Fruit fly (Drosophila melanogaster) whole organism, embryonic: ENCODE data around the gene CG3918.

ENCODE experiments used
- Atf3 ChIP-seq: fragments of 200-800 bp; sonication (Bioruptor generic); optimal IDR thresholded peaks from 3 replicates; lab custom pipeline; 2016; ENCODE audit warnings: missing biosample characterization, missing genetic modification characterization
- BtbVII ChIP-seq: fragments of 200-800 bp; sonication (Bioruptor generic); optimal IDR thresholded peaks from 3 replicates; lab custom pipeline; 2017; ENCODE audit warnings: missing biosample characterization, mild to moderate bottlenecking, missing genetic modification characterization
- CG10274 ChIP-seq: fragments of 200-800 bp; sonication (Bioruptor generic); optimal IDR thresholded peaks from 3 replicates; lab custom pipeline; 2017; ENCODE audit warnings: missing biosample characterization, mild to moderate bottlenecking, missing genetic modification characterization
- CG11696 ChIP-seq: fragments of 200-800 bp; sonication (Bioruptor generic); IDR thresholded peaks from 2 replicates; pipeline ENCODE4 v1.3.6; 2022; ENCODE audit warnings: missing biosample characterization, missing genetic modification characterization
- CG12659 ChIP-seq: fragments of 200-800 bp; sonication (Bioruptor generic); optimal IDR thresholded peaks from 3 replicates; lab custom pipeline; 2017; ENCODE audit warnings: mild to moderate bottlenecking, missing biosample characterization, missing genetic modification reagents, missing genetic modification characterization
- CG13123 ChIP-seq: fragments of 200-800 bp; sonication (Bioruptor generic); optimal IDR thresholded peaks from 2 replicates; lab custom pipeline; 2016; ENCODE audit warnings: missing biosample characterization, missing genetic modification characterization
- CG13624 ChIP-seq: fragments of 200-800 bp; sonication (Bioruptor generic); optimal IDR thresholded peaks from 2 replicates; lab custom pipeline; 2016; ENCODE audit warnings: missing biosample characterization, missing genetic modification characterization
- CG14860 ChIP-seq: fragments of 200-800 bp; sonication (Bioruptor generic); IDR thresholded peaks from 3 replicates; pipeline ENCODE4 v1.3.6; 2022; ENCODE audit warnings: missing biosample characterization, missing genetic modification characterization; ENCODE audit not compliant: partially characterized antibody
- CG16813 ChIP-seq: fragments of 200-800 bp; sonication (Bioruptor generic); IDR thresholded peaks from 3 replicates; pipeline ENCODE4 v1.3.6; 2022; ENCODE audit warnings: missing biosample characterization, missing genetic modification characterization; ENCODE audit not compliant: partially characterized antibody
- CG16863 ChIP-seq: fragments of 200-800 bp; sonication (Bioruptor generic); optimal IDR thresholded peaks from 3 replicates; lab custom pipeline; 2016; ENCODE audit warnings: missing biosample characterization, missing genetic modification characterization
- CG1792 ChIP-seq: fragments of 200-800 bp; sonication (Bioruptor generic); optimal IDR thresholded peaks from 2 replicates; lab custom pipeline; 2016; ENCODE audit warnings: missing biosample characterization, missing genetic modification characterization
- CG1832 ChIP-seq: fragments of 200-800 bp; sonication (Bioruptor generic); optimal IDR thresholded peaks from 2 replicates; lab custom pipeline; 2017; ENCODE audit warnings: missing biosample characterization, mild to moderate bottlenecking, missing genetic modification characterization, inconsistent platforms
- CG34376 ChIP-seq: fragments of 200-800 bp; sonication (Bioruptor generic); optimal IDR thresholded peaks from 2 replicates; lab custom pipeline; 2018; ENCODE audit warnings: missing biosample characterization, mild to moderate bottlenecking, missing genetic modification characterization
- CG34422 ChIP-seq: fragments of 200-800 bp; sonication (Bioruptor generic); IDR thresholded peaks from 3 replicates; pipeline ENCODE4 v1.3.6; 2022; ENCODE audit warnings: missing biosample characterization, missing genetic modification characterization
- CG4282 ChIP-seq: fragments of 200-800 bp; sonication (Bioruptor generic); optimal IDR thresholded peaks from 2 replicates; lab custom pipeline; 2016; ENCODE audit warnings: missing biosample characterization, missing genetic modification characterization
- CG4360 ChIP-seq: fragments of 200-800 bp; sonication (Bioruptor generic); IDR thresholded peaks from 2 replicates; pipeline ENCODE4 v1.3.6; 2022; ENCODE audit warnings: missing biosample characterization, missing genetic modification characterization
- CG4404 ChIP-seq: fragments of 200-800 bp; sonication (Bioruptor generic); IDR thresholded peaks from 2 replicates; pipeline ENCODE4 v1.3.6; 2022; ENCODE audit warnings: missing biosample characterization, missing genetic modification characterization
- CG4617 ChIP-seq: fragments of 200-800 bp; sonication (Bioruptor generic); optimal IDR thresholded peaks from 3 replicates; lab custom pipeline; 2016; ENCODE audit warnings: missing biosample characterization, missing genetic modification characterization, borderline replicate concordance
- CG6175 ChIP-seq: fragments of 200-800 bp; sonication (Bioruptor generic); IDR thresholded peaks from 3 replicates; pipeline ENCODE4 v1.3.6; 2022; ENCODE audit warnings: missing biosample characterization, missing genetic modification characterization
- CG6765 ChIP-seq: fragments of 200-800 bp; sonication (Bioruptor generic); optimal IDR thresholded peaks from 3 replicates; lab custom pipeline; 2017; ENCODE audit warnings: missing biosample characterization, mild to moderate bottlenecking, missing genetic modification characterization
- CG7928 ChIP-seq: fragments of 200-800 bp; sonication (Bioruptor generic); optimal IDR thresholded peaks from 2 replicates; lab custom pipeline; 2017; ENCODE audit warnings: missing biosample characterization, mild to moderate bottlenecking, missing genetic modification characterization
- CG9727 ChIP-seq: fragments of 200-800 bp; sonication (Bioruptor generic); optimal IDR thresholded peaks from 3 replicates; lab custom pipeline; 2017; ENCODE audit warnings: missing biosample characterization, mild to moderate bottlenecking, missing genetic modification characterization
- Chrac-16 ChIP-seq: fragments of 200-800 bp; sonication (Bioruptor generic); optimal IDR thresholded peaks from 3 replicates; lab custom pipeline; 2016; ENCODE audit warnings: missing biosample characterization, missing genetic modification characterization
- CkIIα-i1 ChIP-seq: fragments of 200-800 bp; sonication (Bioruptor generic); IDR thresholded peaks from 2 replicates; pipeline ENCODE4 v1.3.6; 2022; ENCODE audit warnings: missing biosample characterization, missing genetic modification characterization
- Fer1 ChIP-seq: fragments of 200-800 bp; sonication (Bioruptor generic); optimal IDR thresholded peaks from 2 replicates; lab custom pipeline; 2017; ENCODE audit warnings: missing biosample characterization, mild to moderate bottlenecking, missing genetic modification characterization
- H15 ChIP-seq: fragments of 200-800 bp; sonication (Bioruptor generic); IDR thresholded peaks from 3 replicates; pipeline ENCODE4 v1.3.6; 2022; ENCODE audit warnings: missing biosample characterization, missing genetic modification characterization
- MBD-R2 ChIP-seq: fragments of 200-800 bp; sonication (Bioruptor generic); IDR thresholded peaks from 2 replicates; pipeline ENCODE4 v1.3.6; 2022; ENCODE audit warnings: missing biosample characterization, missing genetic modification characterization
- Max ChIP-seq: fragments of 200-800 bp; sonication (Bioruptor generic); optimal IDR thresholded peaks from 2 replicates; lab custom pipeline; 2016; ENCODE audit warnings: missing biosample characterization, mild to moderate bottlenecking, missing genetic modification characterization
- Nf-YA ChIP-seq: fragments of 200-800 bp; sonication (Bioruptor generic); IDR thresholded peaks from 2 replicates; pipeline ENCODE4 v1.3.6; 2022; ENCODE audit warnings: missing biosample characterization, missing genetic modification characterization
- Nf-YC ChIP-seq: fragments of 200-800 bp; optimal IDR thresholded peaks from 3 replicates; lab custom pipeline; 2019; ENCODE audit warnings: missing biosample characterization, mild to moderate bottlenecking, missing genetic modification characterization, moderate library complexity
- Sin3A ChIP-seq: fragments of >200 bp; optimal IDR thresholded peaks from 2 replicates; lab custom pipeline; 2018
- Vsx1 ChIP-seq: fragments of 200-800 bp; sonication (Bioruptor generic); optimal IDR thresholded peaks from 2 replicates; lab custom pipeline; 2017; ENCODE audit warnings: missing biosample characterization, mild to moderate bottlenecking, missing genetic modification characterization, missing genetic modification reagents
- YL-1 ChIP-seq: fragments of 200-800 bp; sonication (Bioruptor generic); optimal IDR thresholded peaks from 3 replicates; lab custom pipeline; 2017; ENCODE audit warnings: missing biosample characterization, mild to moderate bottlenecking, missing genetic modification characterization
- al ChIP-seq: fragments of 200-800 bp; sonication (Bioruptor generic); IDR thresholded peaks from 2 replicates; pipeline ENCODE4 v1.3.6; 2022; ENCODE audit warnings: missing biosample characterization, missing genetic modification characterization
- bab2 ChIP-seq: fragments of 200-800 bp; sonication (Bioruptor generic); optimal IDR thresholded peaks from 2 replicates; lab custom pipeline; 2016; ENCODE audit warnings: missing biosample characterization, missing genetic modification characterization
- chm ChIP-seq: fragments of 200-800 bp; sonication (Bioruptor generic); IDR thresholded peaks from 2 replicates; pipeline ENCODE4 v1.3.6; 2022; ENCODE audit warnings: missing biosample characterization, missing genetic modification characterization
- dan ChIP-seq: fragments of 200-800 bp; sonication (Bioruptor generic); IDR thresholded peaks from 2 replicates; pipeline ENCODE4 v1.3.6; 2022; ENCODE audit warnings: missing biosample characterization, missing genetic modification characterization
- dm ChIP-seq: fragments of 200-800 bp; sonication (Bioruptor generic); optimal IDR thresholded peaks from 3 replicates; lab custom pipeline; 2016; ENCODE audit warnings: missing biosample characterization, missing genetic modification characterization
- ewg ChIP-seq: fragments of 200-800 bp; sonication (Bioruptor generic); optimal IDR thresholded peaks from 3 replicates; lab custom pipeline; 2017; ENCODE audit warnings: mild to moderate bottlenecking, missing biosample characterization, missing genetic modification reagents, missing genetic modification characterization
- fru ChIP-seq: fragments of >200 bp; optimal IDR thresholded peaks from 2 replicates; lab custom pipeline; 2017
- gcm ChIP-seq: fragments of 200-800 bp; sonication (Bioruptor generic); optimal IDR thresholded peaks from 2 replicates; lab custom pipeline; 2019; ENCODE audit warnings: missing biosample characterization, mild to moderate bottlenecking, missing genetic modification characterization, moderate library complexity
- gro ChIP-seq: fragments of 200-800 bp; sonication (Bioruptor generic); optimal IDR thresholded peaks from 2 replicates; lab custom pipeline; 2016; ENCODE audit warnings: missing biosample characterization, missing genetic modification characterization
- her ChIP-seq: fragments of 200-800 bp; sonication (Bioruptor generic); optimal IDR thresholded peaks from 2 replicates; lab custom pipeline; 2016; ENCODE audit warnings: missing biosample characterization, missing genetic modification characterization
- jigr1 ChIP-seq: fragments of 200-800 bp; sonication (Bioruptor generic); IDR thresholded peaks from 3 replicates; pipeline ENCODE4 v1.3.6; 2022; ENCODE audit warnings: missing biosample characterization, missing genetic modification characterization
- onecut ChIP-seq: fragments of 200-800 bp; sonication (Bioruptor generic); IDR thresholded peaks from 2 replicates; pipeline ENCODE4 v1.3.6; 2022; ENCODE audit warnings: missing biosample characterization, missing genetic modification characterization
- p53 ChIP-seq: fragments of 200-800 bp; sonication (Bioruptor generic); optimal IDR thresholded peaks from 2 replicates; lab custom pipeline; 2016; ENCODE audit warnings: missing biosample characterization, missing genetic modification characterization
- prd ChIP-seq, 3 experiments: fragments of >200 bp in 2 of 3; fragments of 200-800 bp in 1 of 3; sonication (Bioruptor generic) in 1 of 3; optimal IDR thresholded peaks in 2 of 3; IDR thresholded peaks in 1 of 3; 2 replicates in 2 of 3; 3 replicates in 1 of 3; pipeline versions ENCODE4 v1.3.6 to Lab custom; 2017 to 2022; ENCODE audit warnings: missing biosample characterization in 1 of 3, missing genetic modification characterization in 1 of 3
- run ChIP-seq: fragments of 200-800 bp; sonication (Bioruptor generic); optimal IDR thresholded peaks from 3 replicates; lab custom pipeline; 2018; ENCODE audit warnings: missing biosample characterization, mild to moderate bottlenecking, missing genetic modification characterization
- sisA ChIP-seq: fragments of 200-800 bp; sonication (Bioruptor generic); IDR thresholded peaks from 2 replicates; pipeline ENCODE4 v1.3.6; 2022; ENCODE audit warnings: missing biosample characterization, missing genetic modification characterization
- slou ChIP-seq: fragments of 200-800 bp; sonication (Bioruptor generic); optimal IDR thresholded peaks from 3 replicates; lab custom pipeline; 2016; ENCODE audit warnings: missing biosample characterization, missing genetic modification characterization
- sob ChIP-seq: fragments of 200-800 bp; sonication (Bioruptor generic); IDR thresholded peaks from 2 replicates; pipeline ENCODE4 v1.3.6; 2022; ENCODE audit warnings: missing biosample characterization, missing genetic modification characterization
- yki ChIP-seq: fragments of >200 bp; optimal IDR thresholded peaks from 3 replicates; lab custom pipeline; 2018
- z ChIP-seq: fragments of 200-800 bp; sonication (Bioruptor generic); IDR thresholded peaks from 3 replicates; pipeline ENCODE4 v1.3.6; 2022; ENCODE audit warnings: missing biosample characterization, missing genetic modification characterization

Gene CG3918

DNA sequence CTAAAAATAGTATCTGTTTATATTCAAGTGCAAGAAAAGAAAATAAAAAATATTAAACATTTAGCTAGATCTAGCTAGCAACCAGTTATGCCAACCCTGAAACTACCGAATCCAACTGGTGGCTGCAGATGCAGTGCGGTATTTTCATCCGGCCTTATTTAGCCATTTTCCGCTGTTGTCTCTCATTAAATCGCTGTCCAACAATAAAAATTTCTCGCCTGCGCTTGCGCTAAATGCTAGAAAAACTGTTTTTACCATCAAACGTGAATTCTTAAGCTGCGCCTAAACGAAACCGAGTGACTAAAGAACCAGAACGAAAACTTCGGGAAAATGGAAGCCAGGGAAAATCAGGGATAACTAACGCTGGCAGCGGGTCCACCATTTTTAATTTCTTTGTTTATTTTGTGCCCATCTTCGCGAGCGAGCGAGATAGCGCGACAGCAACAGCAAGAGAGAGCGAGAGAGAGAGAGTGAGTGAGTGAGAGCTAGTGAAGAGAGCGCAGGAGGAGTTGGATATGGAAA lies 9.6 kb downstream of the CG3918 start, which contains the start of gene dx (continued):
- peak; percentile 25 for TF ChIP-seq CG4617 (GFP tag; lab: Kevin White, UChicago)
- TF ChIP-seq prd (optimal IDR thresholded peaks at IDR 0.05; lab: Kevin White, UChicago), result no peak
- peak; percentile 22; the same call in 1 of the 3 replicates for TF ChIP-seq prd (GFP tag; IDR thresholded peaks at IDR 0.05; lab: Robert Waterston, UW)
- TF ChIP-seq CG4404, result no peak
- TF ChIP-seq sisA (GFP tag; lab: Robert Waterston, UW), result no peak
- no peak for TF ChIP-seq fru (lab: Kevin White, UChicago)
- TF ChIP-seq CG13624 (GFP tag; lab: Kevin White, UChicago), result no peak
- no peak for TF ChIP-seq CG1792 (GFP tag; lab: Kevin White, UChicago)
- TF ChIP-seq gcm (GFP tag; lab: Kevin White, UChicago), result peak; percentile 6
- peak; percentile 33 for TF ChIP-seq Sin3A (lab: Kevin White, UChicago)
- TF ChIP-seq CG6765 (GFP tag; lab: Kevin White, UChicago), result no peak
- TF ChIP-seq MBD-R2 (GFP tag; lab: Robert Waterston, UW), result 0 out of 2 replicates have a peak, but pooled peaks have one; percentile 25
- no peak for TF ChIP-seq jigr1 (GFP tag; lab: Robert Waterston, UW)
- peak; percentile 56 for TF ChIP-seq Fer1 (GFP tag; lab: Kevin White, UChicago)
- TF ChIP-seq Nf-YA (GFP tag; lab: Robert Waterston, UW), result no peak
- TF ChIP-seq dm, result no peak
- no peak for TF ChIP-seq bab2 (GFP tag; lab: Kevin White, UChicago)
- no peak for TF ChIP-seq CG4282
- TF ChIP-seq dan (GFP tag; lab: Robert Waterston, UW), result no peak
- TF ChIP-seq CG4360 (GFP tag; lab: Robert Waterston, UW), result no peak
- TF ChIP-seq CG14860 (GFP tag; lab: Robert Waterston, UW), result no peak
- peak; percentile 52 for TF ChIP-seq her
- no peak for TF ChIP-seq al (GFP tag; lab: Robert Waterston, UW)
- TF ChIP-seq Nf-YC (tag; lab: Kevin White, UChicago), result no peak
- TF ChIP-seq CG10274 (GFP tag; lab: Kevin White, UChicago), result no peak
- TF ChIP-seq CG34376 (GFP tag; lab: Kevin White, UChicago), result peak; percentile 32
- TF ChIP-seq YL-1, result peak; percentile 79
- TF ChIP-seq gro (GFP tag; lab: Kevin White, UChicago), result no peak
- TF ChIP-seq ewg, result peak; percentile 33
- no peak for TF ChIP-seq CG11696 (GFP tag; lab: Robert Waterston, UW)
- TF ChIP-seq CG13123 (GFP tag; lab: Kevin White, UChicago), result no peak
- TF ChIP-seq Chrac-16 (GFP tag; lab: Kevin White, UChicago), result no peak
- TF ChIP-seq CG16863 (GFP tag; lab: Kevin White, UChicago), result no peak
- no peak for TF ChIP-seq BtbVII (GFP tag; lab: Kevin White, UChicago)
- no peak for TF ChIP-seq yki (lab: Kevin White, UChicago)
- no peak for TF ChIP-seq CkIIα-i1 (GFP tag; lab: Robert Waterston, UW)
- no peak for TF ChIP-seq CG6175
- peak; percentile 8 for TF ChIP-seq CG9727 (GFP tag; lab: Kevin White, UChicago)
- TF ChIP-seq onecut, result no peak
- peak; percentile 45 for TF ChIP-seq CG12659
- TF ChIP-seq CG34422 (GFP tag; lab: Robert Waterston, UW), result 0 out of 3 replicates have a peak, but pooled peaks have one; percentile 19
- TF ChIP-seq slou, result no peak
- TF ChIP-seq Max (GFP tag; lab: Kevin White, UChicago), result no peak
- no peak for TF ChIP-seq sob (GFP tag; lab: Robert Waterston, UW)
- TF ChIP-seq Atf3 (GFP tag; lab: Kevin White, UChicago), result no peak
- peak; percentile 76 for TF ChIP-seq CG7928 (GFP tag; lab: Kevin White, UChicago)
- TF ChIP-seq Vsx1 (GFP tag; lab: Kevin White, UChicago), result no peak
- no peak for TF ChIP-seq CG16813 (GFP tag; lab: Robert Waterston, UW)
- TF ChIP-seq CG1832, result peak; percentile 94
- no peak for TF ChIP-seq chm
- TF ChIP-seq p53 (GFP tag; lab: Kevin White, UChicago), result no peak
- no peak for TF ChIP-seq run (tag; lab: Kevin White, UChicago)
- TF ChIP-seq z, result no peak
- no peak for TF ChIP-seq H15 (GFP tag; lab: Robert Waterston, UW)
